Fruit fly (Drosophila melanogaster): Measurements from ENCODE around the gene CG2260.

Gene CG2260

dm6 chrX:8112715-8113114 lies 8.2 kb downstream of the CG2260 start (continued):
- no peak for TF ChIP-seq fru (optimal IDR thresholded peaks at IDR 0.05)
- TF ChIP-seq CG11696 (GFP tag; IDR thresholded peaks at IDR 0.05): no peak
- TF ChIP-seq bsh (GFP tag; optimal IDR thresholded peaks at IDR 0.05): no peak
- no peak for TF ChIP-seq ara (GFP tag; IDR thresholded peaks at IDR 0.05)
- no peak for TF ChIP-seq gsb-n (tag; optimal IDR thresholded peaks at IDR 0.05)
- no peak for TF ChIP-seq CG9609 (GFP tag; optimal IDR thresholded peaks at IDR 0.05)
- TF ChIP-seq CG9215 (GFP tag; IDR thresholded peaks at IDR 0.05): 0 out of 2 replicates have a peak, but pooled peaks have one; percentile 15
- TF ChIP-seq Trl (optimal IDR thresholded peaks at IDR 0.05): no peak
- TF ChIP-seq Trl (GFP tag; optimal IDR thresholded peaks at IDR 0.05): peak; percentile 5
- TF ChIP-seq Hsf (GFP tag; optimal IDR thresholded peaks at IDR 0.05): peak; percentile 1
- TF ChIP-seq vnd (GFP tag; IDR thresholded peaks at IDR 0.05; ENCODE audit: partially characterized antibody): no peak
- no peak for TF ChIP-seq CG31224 (GFP tag; IDR thresholded peaks at IDR 0.05)
- no peak for TF ChIP-seq CG10321 (GFP tag; IDR thresholded peaks at IDR 0.05)
- no peak for TF ChIP-seq sna (GFP tag; IDR thresholded peaks at IDR 0.05; ENCODE audit: partially characterized antibody)
- no peak for TF ChIP-seq p53 (GFP tag; optimal IDR thresholded peaks at IDR 0.05)
- TF ChIP-seq so (GFP tag; IDR thresholded peaks at IDR 0.05): no peak
- no peak for TF ChIP-seq CG10565 (GFP tag; optimal IDR thresholded peaks at IDR 0.05)
- TF ChIP-seq CG6689 (GFP tag; IDR thresholded peaks at IDR 0.05): no peak
- TF ChIP-seq pita (GFP tag; optimal IDR thresholded peaks at IDR 0.05): no peak
- peak; percentile 28; the same call in 1 of the 2 replicates for TF ChIP-seq CG10366 (GFP tag; IDR thresholded peaks at IDR 0.05)
- no peak for TF ChIP-seq sd (tag; optimal IDR thresholded peaks at IDR 0.05)
- TF ChIP-seq nerfin-2 (GFP tag; IDR thresholded peaks at IDR 0.05; ENCODE audit: partially characterized antibody): no peak
- peak; percentile 46 for TF ChIP-seq CG11504 (tag; optimal IDR thresholded peaks at IDR 0.05)
- no peak for TF ChIP-seq E2f1 (GFP tag; IDR thresholded peaks at IDR 0.05)
- no peak for TF ChIP-seq Stat92E (GFP tag; optimal IDR thresholded peaks at IDR 0.05)
- 0 out of 2 replicates have a peak, but pooled peaks have one; percentile 14 for TF ChIP-seq ham (GFP tag; IDR thresholded peaks at IDR 0.05)
- TF ChIP-seq CG16815 (GFP tag; optimal IDR thresholded peaks at IDR 0.05): no peak
- no peak for TF ChIP-seq CG12071 (GFP tag; optimal IDR thresholded peaks at IDR 0.05)
- no peak for TF ChIP-seq Dref (GFP tag; IDR thresholded peaks at IDR 0.05)
- peak; percentile 11 for TF ChIP-seq NK7.1 (GFP tag; optimal IDR thresholded peaks at IDR 0.05)
- TF ChIP-seq CG4282 (GFP tag; optimal IDR thresholded peaks at IDR 0.05): no peak
- peak; percentile 60; the same call in 1 of the 2 replicates for TF ChIP-seq vvl (GFP tag; IDR thresholded peaks at IDR 0.05)
- TF ChIP-seq schlank (tag; optimal IDR thresholded peaks at IDR 0.05): peak; percentile 20
- no peak for TF ChIP-seq Optix (GFP tag; IDR thresholded peaks at IDR 0.05)
- TF ChIP-seq CG33213 (GFP tag; optimal IDR thresholded peaks at IDR 0.05): no peak
- TF ChIP-seq Mrtf (GFP tag; IDR thresholded peaks at IDR 0.05): no peak
- peak; percentile 25 for TF ChIP-seq Oli (tag; optimal IDR thresholded peaks at IDR 0.05)
- no peak for TF ChIP-seq H15 (GFP tag; IDR thresholded peaks at IDR 0.05)
- TF ChIP-seq CG14050 (GFP tag; IDR thresholded peaks at IDR 0.05): no peak
- no peak for TF ChIP-seq psq (GFP tag; optimal IDR thresholded peaks at IDR 0.05)
- TF ChIP-seq CG4707 (GFP tag; optimal IDR thresholded peaks at IDR 0.05): no peak
- peak in 1 of 2 experiments; percentile 14 for TF ChIP-seq Pdp1 (GFP tag; optimal IDR thresholded peaks at IDR 0.05)
- peak; percentile 66 for TF ChIP-seq row (GFP tag; IDR thresholded peaks at IDR 0.05)
- no peak for TF ChIP-seq Scr (GFP tag; IDR thresholded peaks at IDR 0.05; ENCODE audit: partially characterized antibody)
- TF ChIP-seq dysf (GFP tag; IDR thresholded peaks at IDR 0.05): peak; percentile 65; the same call in 2 of the 3 replicates
- TF ChIP-seq CG13296 (GFP tag; optimal IDR thresholded peaks at IDR 0.05): no peak
- TF ChIP-seq sens-2 (GFP tag; IDR thresholded peaks at IDR 0.05): no peak
- TF ChIP-seq CG12155 (GFP tag; optimal IDR thresholded peaks at IDR 0.05): no peak
- TF ChIP-seq kay (GFP tag; optimal IDR thresholded peaks at IDR 0.05): no peak
- TF ChIP-seq sob (GFP tag; IDR thresholded peaks at IDR 0.05): no peak
- TF ChIP-seq D19A (tag; optimal IDR thresholded peaks at IDR 0.05): no peak
- TF ChIP-seq fd3F (GFP tag; optimal IDR thresholded peaks at IDR 0.05): peak; percentile 10

All from whole organism, embryonic.